Worm (Caenorhabditis elegans) whole organism, L1 larva: ENCODE results near the gene pdl-1.

ENCODE experiments used
- ama-1 ChIP-seq: fragments of 150-350 bp; optimal IDR thresholded peaks from 2 replicates; lab custom pipeline; 2014
- lin-39 ChIP-seq: fragments of 150-350 bp; optimal IDR thresholded peaks from 2 replicates; lab custom pipeline; 2014; ENCODE audit warnings: missing biosample characterization, missing genetic modification reagents, missing genetic modification characterization
- mab-9 ChIP-seq: fragments of 200-800 bp; sonication (Bioruptor generic); IDR thresholded peaks from 2 replicates; pipeline ENCODE4 v1.3.6; 2022; ENCODE audit warnings: missing genetic modification reagents, missing genetic modification characterization, missing compliant biosample characterization
- nhr-237 ChIP-seq: fragments of 150-350 bp; optimal IDR thresholded peaks from 2 replicates; lab custom pipeline; 2014; ENCODE audit warnings: missing biosample characterization, missing genetic modification characterization
- ztf-11 ChIP-seq, 2 experiments: sonication (generic microtip); optimal IDR thresholded peaks; 2 replicates each; lab custom pipeline; 2016 to 2017; ENCODE audit warnings: missing genetic modification characterization in 2 of 2, missing biosample characterization in 1 of 2, missing compliant biosample characterization in 1 of 2

DNA sequence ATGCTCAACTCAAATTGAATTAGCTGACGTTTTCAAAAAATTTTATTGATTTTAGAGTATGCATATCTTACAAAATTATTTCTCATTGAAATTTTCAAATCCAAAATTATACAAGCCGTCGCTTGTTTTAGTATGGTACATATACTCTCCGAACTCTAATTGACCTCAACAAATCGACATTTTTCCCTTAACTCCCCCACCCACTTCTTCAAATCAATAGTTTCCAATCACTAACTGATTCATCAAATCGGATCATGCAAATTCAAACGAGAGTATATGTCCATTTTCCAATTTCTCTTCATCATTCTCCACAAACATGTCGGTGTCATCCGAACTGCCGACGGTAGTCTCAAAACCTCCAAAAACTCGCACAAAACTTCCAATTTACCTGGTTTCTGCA, 5.5 kb downstream of the pdl-1 start, which contains the start of gene E04F6.4:
- TF ChIP-seq nhr-237: no peak
- TF ChIP-seq mab-9: no peak
- no peak for TF ChIP-seq ztf-11 (tag; optimal IDR thresholded peaks at IDR 0.05; lab: Kevin White, UChicago)
- TF ChIP-seq lin-39 (tag; lab: Kevin White, UChicago): no peak
- TF ChIP-seq ama-1 (lab: Kevin White, UChicago): no peak
